Worm (Caenorhabditis elegans) whole organism, L4 larva: Measurements from ENCODE around the gene hst-1.

Experiments
- F49E8.2 ChIP-seq: sonication (generic microtip); optimal IDR thresholded peaks from 2 replicates; lab custom pipeline; 2016; ENCODE audit warnings: missing compliant biosample characterization, mild to moderate bottlenecking, missing genetic modification characterization, borderline replicate concordance
- R02D3.7 ChIP-seq: fragments of 150-350 bp; sonication (generic microtip); optimal IDR thresholded peaks from 3 replicates; lab custom pipeline; 2014; ENCODE audit warnings: missing biosample characterization, missing genetic modification characterization
- T20F7.1 ChIP-seq: fragments of 200-800 bp; sonication (Bioruptor generic); optimal IDR thresholded peaks from 2 replicates; lab custom pipeline; 2018; ENCODE audit warnings: mild to moderate bottlenecking, missing genetic modification characterization, missing compliant biosample characterization
- T26A8.4 ChIP-seq: fragments of 200-800 bp; sonication (Bioruptor generic); IDR thresholded peaks from 2 replicates; pipeline ENCODE4 v1.3.6; 2022; ENCODE audit warnings: missing genetic modification characterization, missing compliant biosample characterization
- Y48G9A.11 ChIP-seq: fragments of 200-800 bp; sonication (Bioruptor generic); IDR thresholded peaks from 2 replicates; pipeline ENCODE4 v1.3.6; 2022; ENCODE audit warnings: missing genetic modification reagents, missing genetic modification characterization, missing compliant biosample characterization
- aly-2 ChIP-seq: sonication (generic microtip); optimal IDR thresholded peaks from 2 replicates; lab custom pipeline; 2018; ENCODE audit warnings: missing biosample characterization, missing genetic modification characterization
- ama-1 ChIP-seq: fragments of 150-350 bp; optimal IDR thresholded peaks from 2 replicates; lab custom pipeline; 2014; ENCODE audit warnings: inconsistent platforms, mixed read lengths
- ceh-44 ChIP-seq: fragments of 200-800 bp; sonication (Bioruptor generic); IDR thresholded peaks from 2 replicates; pipeline ENCODE4 v1.3.6; 2022; ENCODE audit warnings: missing genetic modification reagents, missing genetic modification characterization, missing compliant biosample characterization
- ceh-62 ChIP-seq: sonication (generic microtip); optimal IDR thresholded peaks from 2 replicates; lab custom pipeline; 2017; ENCODE audit warnings: missing biosample characterization, missing genetic modification characterization
- ctbp-1 ChIP-seq: fragments of 200-800 bp; sonication (Bioruptor generic); IDR thresholded peaks from 2 replicates; pipeline ENCODE4 v1.3.6; 2022; ENCODE audit warnings: missing genetic modification reagents, missing genetic modification characterization, missing compliant biosample characterization
- daf-16 ChIP-seq, 3 experiments: sonication (generic microtip); optimal IDR thresholded peaks; 2 replicates each; lab custom pipeline; 2016 to 2017; ENCODE audit warnings: missing genetic modification characterization in 3 of 3, missing genetic modification reagents in 3 of 3, mild to moderate bottlenecking in 2 of 3, missing compliant biosample characterization in 2 of 3, missing biosample characterization in 1 of 3, moderate library complexity in 1 of 3
- daf-19 ChIP-seq: fragments of 200-800 bp; sonication (Bioruptor generic); conservative IDR thresholded peaks from 2 replicates; pipeline ENCODE4 v1.3.6; 2022; ENCODE audit warnings: missing genetic modification characterization, missing compliant biosample characterization
- gei-8 ChIP-seq: fragments of 200-800 bp; sonication (Bioruptor generic); optimal IDR thresholded peaks from 2 replicates; lab custom pipeline; 2018; ENCODE audit warnings: mild to moderate bottlenecking, missing genetic modification characterization, missing compliant biosample characterization
- hlh-11 ChIP-seq: fragments of 200-800 bp; sonication (Bioruptor generic); optimal IDR thresholded peaks from 2 replicates; lab custom pipeline; 2018; ENCODE audit warnings: mild to moderate bottlenecking, missing genetic modification characterization, missing compliant biosample characterization
- lim-7 ChIP-seq: fragments of 200-800 bp; sonication (Bioruptor generic); IDR thresholded peaks from 2 replicates; pipeline ENCODE4 v1.3.6; 2022; ENCODE audit warnings: missing genetic modification characterization, missing compliant biosample characterization
- lin-1 ChIP-seq: fragments of 200-800 bp; sonication (Bioruptor generic); IDR thresholded peaks from 2 replicates; pipeline ENCODE4 v1.3.6; 2022; ENCODE audit warnings: missing genetic modification reagents, missing genetic modification characterization, missing compliant biosample characterization
- lin-29 ChIP-seq: fragments of 200-800 bp; sonication (Bioruptor generic); IDR thresholded peaks from 2 replicates; pipeline ENCODE4 v1.3.6; 2022; ENCODE audit warnings: missing genetic modification reagents, missing genetic modification characterization, missing compliant biosample characterization
- lsy-2 ChIP-seq, 2 experiments: fragments of 150-350 bp in 1 of 2; sonication (generic microtip) in 1 of 2; optimal IDR thresholded peaks; 2 replicates each; lab custom pipeline; 2014 to 2017; ENCODE audit warnings: missing biosample characterization in 2 of 2, missing genetic modification characterization in 2 of 2
- mep-1 ChIP-seq: fragments of 150-350 bp; sonication (generic microtip); optimal IDR thresholded peaks from 3 replicates; lab custom pipeline; 2014; ENCODE audit warnings: missing biosample characterization, missing genetic modification characterization
- nhr-25 ChIP-seq: sonication (generic microtip); optimal IDR thresholded peaks from 2 replicates; lab custom pipeline; 2017; ENCODE audit warnings: missing genetic modification characterization, mild to moderate bottlenecking, missing compliant biosample characterization, antibody characterized with exemption, moderate library complexity, borderline replicate concordance; ENCODE audit not compliant: insufficient read depth
- nhr-28 ChIP-seq: fragments of 150-350 bp; optimal IDR thresholded peaks from 2 replicates; lab custom pipeline; 2014; ENCODE audit warnings: missing biosample characterization, missing genetic modification characterization
- nhr-6 ChIP-seq: fragments of 150-350 bp; optimal IDR thresholded peaks from 2 replicates; lab custom pipeline; 2014; ENCODE audit warnings: missing biosample characterization, missing genetic modification characterization
- nhr-76 ChIP-seq: fragments of 150-350 bp; optimal IDR thresholded peaks from 2 replicates; lab custom pipeline; 2014; ENCODE audit warnings: missing biosample characterization, missing genetic modification characterization
- pha-4 ChIP-seq, 2 experiments: fragments of 150-350 bp in 1 of 2; fragments of 200-800 bp in 1 of 2; sonication (Bioruptor generic) in 1 of 2; IDR thresholded peaks in 1 of 2; optimal IDR thresholded peaks in 1 of 2; 2 replicates each; pipeline versions ENCODE4 v1.3.6 to Lab custom; 2014 to 2022; ENCODE audit warnings: missing genetic modification characterization in 2 of 2, missing genetic modification reagents in 2 of 2, missing biosample characterization in 1 of 2, missing compliant biosample characterization in 1 of 2
- pqm-1 ChIP-seq: sonication (generic microtip); optimal IDR thresholded peaks from 2 replicates; lab custom pipeline; 2017; ENCODE audit warnings: missing biosample characterization, missing genetic modification characterization
- set-16 ChIP-seq: fragments of 200-800 bp; sonication (Bioruptor generic); IDR thresholded peaks from 2 replicates; pipeline ENCODE4 v1.3.6; 2022; ENCODE audit warnings: missing genetic modification reagents, missing genetic modification characterization, missing compliant biosample characterization
- snpc-4 ChIP-seq: fragments of 150-350 bp; optimal IDR thresholded peaks from 2 replicates; lab custom pipeline; 2014; ENCODE audit warnings: missing biosample characterization, missing genetic modification characterization
- spr-3 ChIP-seq: fragments of 200-800 bp; sonication (Bioruptor generic); optimal IDR thresholded peaks from 2 replicates; lab custom pipeline; 2018; ENCODE audit warnings: mild to moderate bottlenecking, missing genetic modification characterization, missing compliant biosample characterization
- unc-130 ChIP-seq: sonication (generic microtip); optimal IDR thresholded peaks from 2 replicates; lab custom pipeline; 2016; ENCODE audit warnings: missing genetic modification reagents, missing genetic modification characterization, missing compliant biosample characterization
- unc-62 ChIP-seq, 3 experiments: fragments of 150-350 bp in 1 of 3; sonication (generic microtip); optimal IDR thresholded peaks in 2 of 3; peaks in 1 of 3; 1 replicate in 1 of 3; 2 replicates in 2 of 3; lab custom pipeline; 2014 to 2017; ENCODE audit warnings: missing biosample characterization in 3 of 3, missing genetic modification characterization in 3 of 3, missing genetic modification reagents in 3 of 3, missing genotype in 1 of 3
- vab-7 ChIP-seq: fragments of 200-800 bp; sonication (Bioruptor generic); IDR thresholded peaks from 2 replicates; pipeline ENCODE4 v1.3.6; 2022; ENCODE audit warnings: missing genetic modification reagents, missing genetic modification characterization, missing compliant biosample characterization
- zfp-2 ChIP-seq: sonication (generic microtip); optimal IDR thresholded peaks from 2 replicates; lab custom pipeline; 2016; ENCODE audit warnings: mild to moderate bottlenecking, missing genetic modification characterization, missing compliant biosample characterization
- zip-11 ChIP-seq: fragments of 200-800 bp; sonication (Bioruptor generic); IDR thresholded peaks from 2 replicates; pipeline ENCODE4 v1.3.6; 2022; ENCODE audit warnings: missing genetic modification characterization, missing compliant biosample characterization
- ztf-11 ChIP-seq: fragments of 150-350 bp; optimal IDR thresholded peaks from 2 replicates; lab custom pipeline; 2014; ENCODE audit warnings: missing biosample characterization, missing genetic modification characterization
- ztf-7 ChIP-seq: fragments of 150-350 bp; optimal IDR thresholded peaks from 2 replicates; lab custom pipeline; 2014; ENCODE audit warnings: missing biosample characterization, missing genetic modification characterization

Gene hst-1

DNA sequence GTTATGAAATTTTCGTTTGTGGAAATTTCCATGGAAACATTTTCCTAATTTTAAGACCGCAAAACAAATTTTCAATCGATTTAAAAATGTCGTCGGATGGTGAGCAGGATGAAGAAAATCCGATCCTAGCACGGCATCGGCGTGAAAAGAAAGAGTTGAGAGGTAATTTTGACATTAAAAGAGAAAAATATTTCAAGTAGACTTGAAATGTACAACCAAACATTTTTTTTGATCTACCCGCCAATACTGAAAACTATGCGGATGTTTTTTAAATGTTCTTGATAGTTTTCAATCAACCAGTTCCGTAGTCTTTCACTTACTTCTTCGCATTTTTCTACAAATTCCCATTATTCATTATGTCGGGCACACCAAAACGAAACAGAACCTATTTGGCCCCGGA is 36.8 kb upstream of the hst-1 start, which contains the start of gene otub-3:
Gene otub-3, plus strand, starts transcription at position 56 of the 400 bp plus-strand sequence.
- TF ChIP-seq pha-4 (GFP tag; IDR thresholded peaks at IDR 0.05; lab: Robert Waterston, UW), result no peak
- no peak for TF ChIP-seq pha-4 (tag; optimal IDR thresholded peaks at IDR 0.05; lab: Kevin White, UChicago)
- TF ChIP-seq F49E8.2 (tag; lab: Kevin White, UChicago), result peak; percentile 15
- TF ChIP-seq lin-29 (GFP tag; lab: Robert Waterston, UW), result no peak

DNA sequence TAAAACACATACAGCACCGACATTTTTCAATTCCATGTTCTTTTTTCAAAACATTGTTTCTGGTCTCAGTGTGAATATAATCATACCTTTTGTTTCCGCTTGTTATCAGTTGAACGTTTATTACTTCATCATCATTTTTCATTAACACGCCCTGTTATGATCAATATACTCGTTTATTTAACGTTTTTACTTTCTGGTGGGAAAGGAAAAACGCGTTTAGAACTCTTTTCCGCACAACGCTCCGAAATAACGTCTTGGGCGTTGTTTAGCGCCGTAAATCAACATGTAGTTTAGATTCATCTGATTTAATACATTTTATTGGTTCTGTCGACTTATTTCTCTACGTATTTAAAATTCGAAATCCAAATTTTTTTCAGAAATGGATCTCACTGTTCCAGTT is 34.0 kb upstream of the hst-1 start, which contains the start of gene pgm-3:
Gene pgm-3, plus strand, starts transcription at position 378 of the 400 bp plus-strand sequence.
- TF ChIP-seq ama-1 (lab: Kevin White, UChicago) (no peak), R02D3.7 (tag; lab: Kevin White, UChicago) (peak; percentile 15), hlh-11 (tag; lab: Kevin White, UChicago) (peak; percentile 22), daf-16 (GFP tag; optimal IDR thresholded peaks at IDR 0.05; lab: Kevin White, UChicago) (no peak), daf-16 (tag; optimal IDR thresholded peaks at IDR 0.05; lab: Kevin White, UChicago) (peak; percentile 77), gei-8 (GFP tag; lab: Kevin White, UChicago) (no peak), unc-130 (GFP tag; lab: Kevin White, UChicago) (no peak), pqm-1 (tag; lab: Kevin White, UChicago) (peak; percentile 63), T20F7.1 (GFP tag; lab: Kevin White, UChicago) (peak; percentile 84), nhr-28 (tag; lab: Kevin White, UChicago) (peak; percentile 64)

DNA sequence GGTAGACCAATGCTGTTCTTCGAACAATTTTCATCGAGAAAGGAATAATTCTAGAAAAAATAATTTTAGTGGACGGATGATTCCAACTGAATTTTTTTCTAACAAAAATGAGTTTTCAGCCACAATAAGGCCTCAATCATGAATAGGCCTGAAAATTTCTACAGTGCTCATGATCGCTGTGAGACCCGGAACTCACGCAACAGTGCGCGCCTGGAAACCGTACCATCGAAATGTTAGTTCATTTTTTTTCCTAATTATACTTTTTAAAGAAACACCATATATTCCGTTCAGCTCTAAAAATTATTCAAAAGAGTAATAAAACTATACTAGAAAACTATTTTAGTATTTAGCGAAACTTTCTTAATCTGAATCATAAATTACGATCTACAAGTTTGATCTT is 33.6 kb upstream of the hst-1 start:
- TF ChIP-seq lin-1 (GFP tag; lab: Robert Waterston, UW) (no peak), F49E8.2 (tag; lab: Kevin White, UChicago) (no peak), pha-4 (GFP tag; IDR thresholded peaks at IDR 0.05; lab: Robert Waterston, UW) (no peak), pha-4 (tag; optimal IDR thresholded peaks at IDR 0.05; lab: Kevin White, UChicago) (no peak), nhr-25 (tag; lab: Kevin White, UChicago) (no peak), snpc-4 (tag; lab: Kevin White, UChicago) (no peak), vab-7 (GFP tag; lab: Robert Waterston, UW) (no peak)

DNA sequence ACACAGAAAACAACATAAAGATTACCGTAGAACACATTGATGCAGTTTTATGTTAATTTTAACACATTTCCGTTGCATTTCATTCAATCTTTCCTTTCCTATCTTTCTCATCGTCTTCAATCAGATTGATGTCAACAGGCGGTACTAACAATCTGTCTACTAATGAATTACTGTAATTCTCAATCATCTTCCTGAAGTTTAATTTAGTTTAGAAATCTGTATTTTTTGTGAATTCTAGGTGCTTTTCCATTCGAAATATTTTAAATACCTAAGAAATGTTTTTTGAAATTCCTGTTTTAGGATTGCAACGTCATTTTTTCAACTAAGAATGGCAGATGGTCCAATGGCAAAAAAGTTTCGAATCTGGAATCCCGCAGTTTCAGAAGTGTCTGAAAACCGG is 32.4 kb upstream of the hst-1 start, which contains the start of gene F21D5.9:
Gene F21D5.9, plus strand, starts transcription at position 301 of the 400 bp plus-strand sequence.
- TF ChIP-seq lin-29 (GFP tag; lab: Robert Waterston, UW), result no peak
- TF ChIP-seq F49E8.2 (tag; lab: Kevin White, UChicago), result no peak
- TF ChIP-seq daf-19 (GFP tag; lab: Robert Waterston, UW), result no peak
- no peak for TF ChIP-seq ztf-7 (tag; lab: Kevin White, UChicago)
- no peak for TF ChIP-seq unc-62 (GFP tag; optimal IDR thresholded peaks at IDR 0.05 in 1 of 2; lab: Kevin White, UChicago)
- TF ChIP-seq unc-62 (tag; optimal IDR thresholded peaks at IDR 0.05; lab: Kevin White, UChicago), result no peak
- no peak for TF ChIP-seq zip-11 (GFP tag; lab: Robert Waterston, UW)
- no peak for TF ChIP-seq ceh-62
- TF ChIP-seq daf-16 (GFP tag; optimal IDR thresholded peaks at IDR 0.05; lab: Kevin White, UChicago), result no peak
- no peak for TF ChIP-seq daf-16 (tag; optimal IDR thresholded peaks at IDR 0.05; lab: Kevin White, UChicago)
- no peak for TF ChIP-seq spr-3 (GFP tag; lab: Kevin White, UChicago)
- no peak for TF ChIP-seq aly-2 (tag; lab: Kevin White, UChicago)
- no peak for TF ChIP-seq lsy-2 (tag; optimal IDR thresholded peaks at IDR 0.05; lab: Kevin White, UChicago)
- no peak for TF ChIP-seq ceh-44 (GFP tag; lab: Robert Waterston, UW)
- TF ChIP-seq gei-8 (GFP tag; lab: Kevin White, UChicago), result no peak
- TF ChIP-seq Y48G9A.11, result no peak
- TF ChIP-seq zfp-2, result no peak
- no peak for TF ChIP-seq ztf-11 (tag; lab: Kevin White, UChicago)
- no peak for TF ChIP-seq set-16
- TF ChIP-seq T26A8.4 (GFP tag; lab: Robert Waterston, UW), result no peak

DNA sequence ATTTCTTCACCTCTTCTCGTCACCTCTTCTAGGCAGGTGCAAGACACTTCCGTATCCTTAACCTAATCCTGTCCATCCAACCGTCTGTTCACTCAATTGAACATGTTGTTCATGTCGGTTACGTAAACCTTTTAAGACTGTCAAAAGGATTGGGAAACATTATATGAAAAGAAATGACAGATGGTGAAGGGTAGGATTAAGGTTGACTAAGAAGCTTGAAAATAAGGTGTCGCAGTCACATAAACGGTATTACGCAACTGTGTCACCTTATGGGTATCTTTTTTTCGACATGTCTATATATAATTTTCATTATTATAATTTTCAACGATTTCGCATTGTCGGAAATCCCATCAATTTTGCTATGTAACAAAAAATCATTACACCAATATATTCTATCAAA is 31.5 kb upstream of the hst-1 start:
- TF ChIP-seq ztf-11 (tag; lab: Kevin White, UChicago) (no peak), mep-1 (no peak), nhr-6 (no peak), lim-7 (GFP tag; lab: Robert Waterston, UW) (no peak), ctbp-1 (GFP tag; lab: Robert Waterston, UW) (no peak), nhr-76 (tag; lab: Kevin White, UChicago) (no peak)
